Fruit fly (Drosophila melanogaster): ENCODE data around the gene CG3868.

Gene CG3868

dm6 chr3L:14451534-14451933 lies 49.0 kb upstream of the CG3868 start (continued):
- no peak for TF ChIP-seq lbe (GFP tag; optimal IDR thresholded peaks at IDR 0.05)
- no peak for TF ChIP-seq CG17802 (tag; optimal IDR thresholded peaks at IDR 0.05)
- no peak for TF ChIP-seq CG1024 (GFP tag; IDR thresholded peaks at IDR 0.05)
- TF ChIP-seq NK7.1 (GFP tag; optimal IDR thresholded peaks at IDR 0.05) = no peak
- no peak for TF ChIP-seq ase (GFP tag; IDR thresholded peaks at IDR 0.05)
- TF ChIP-seq nerfin-1 (tag; optimal IDR thresholded peaks at IDR 0.05) = no peak
- no peak for TF ChIP-seq CG8089 (GFP tag; optimal IDR thresholded peaks at IDR 0.05)
- no peak; the same call in 1 of the 3 replicates for TF ChIP-seq B-H1 (GFP tag; IDR thresholded peaks at IDR 0.05)
- TF ChIP-seq pita (GFP tag; optimal IDR thresholded peaks at IDR 0.05) = no peak
- TF ChIP-seq CG3281 (GFP tag; optimal IDR thresholded peaks at IDR 0.05) = no peak
- TF ChIP-seq CG17385 (GFP tag; optimal IDR thresholded peaks at IDR 0.05) = no peak
- TF ChIP-seq h (optimal IDR thresholded peaks at IDR 0.05) = no peak
- TF ChIP-seq Deaf1 (tag; optimal IDR thresholded peaks at IDR 0.05) = no peak
- TF ChIP-seq Lhr (GFP tag; optimal IDR thresholded peaks at IDR 0.05) = no peak
- TF ChIP-seq CG9609 (GFP tag; optimal IDR thresholded peaks at IDR 0.05) = no peak
- TF ChIP-seq tna (GFP tag; IDR thresholded peaks at IDR 0.05; ENCODE audit: partially characterized antibody) = no peak
- TF ChIP-seq CG14710 (tag; optimal IDR thresholded peaks at IDR 0.05) = peak; percentile 7
- TF ChIP-seq CG5180 (GFP tag; optimal IDR thresholded peaks at IDR 0.05) = no peak
- peak; percentile 47; the same call in 1 of the 2 replicates for TF ChIP-seq Rx (GFP tag; IDR thresholded peaks at IDR 0.05)
- no peak for TF ChIP-seq peb (GFP tag; IDR thresholded peaks at IDR 0.05)
- no peak for TF ChIP-seq stwl (tag; optimal IDR thresholded peaks at IDR 0.05)
- no peak for TF ChIP-seq CG6654 (GFP tag; optimal IDR thresholded peaks at IDR 0.05)
- no peak for TF ChIP-seq Atf3 (GFP tag; optimal IDR thresholded peaks at IDR 0.05)
- TF ChIP-seq CG2202 (tag; optimal IDR thresholded peaks at IDR 0.05) = no peak
- peak; percentile 10 for TF ChIP-seq CG10209 (GFP tag; optimal IDR thresholded peaks at IDR 0.05)
- TF ChIP-seq jumu (GFP tag; optimal IDR thresholded peaks at IDR 0.05) = no peak
- no peak for TF ChIP-seq grn (GFP tag; optimal IDR thresholded peaks at IDR 0.05)
- no peak for TF ChIP-seq Dfd (GFP tag; optimal IDR thresholded peaks at IDR 0.05)
- TF ChIP-seq ranshi (GFP tag; IDR thresholded peaks at IDR 0.05) = no peak
- no peak for TF ChIP-seq ken (GFP tag; IDR thresholded peaks at IDR 0.05)
- no peak for TF ChIP-seq CG11085 (GFP tag; IDR thresholded peaks at IDR 0.05)
- TF ChIP-seq CG10366 (GFP tag; IDR thresholded peaks at IDR 0.05) = no peak
- no peak for TF ChIP-seq schlank (tag; optimal IDR thresholded peaks at IDR 0.05)
- TF ChIP-seq Pdp1 (GFP tag; optimal IDR thresholded peaks at IDR 0.05) = no peak
- 0 out of 2 replicates have a peak, but pooled peaks have one; percentile 35 for TF ChIP-seq ttk (GFP tag; IDR thresholded peaks at IDR 0.05)
- TF ChIP-seq CG18764 (GFP tag; optimal IDR thresholded peaks at IDR 0.05) = no peak
- peak; percentile 56; the same call in 1 of the 3 replicates for TF ChIP-seq H15 (GFP tag; IDR thresholded peaks at IDR 0.05)
- no peak for TF ChIP-seq slou (GFP tag; optimal IDR thresholded peaks at IDR 0.05)
- no peak for TF ChIP-seq CkIIα-i1 (GFP tag; IDR thresholded peaks at IDR 0.05)
- TF ChIP-seq chif (GFP tag; optimal IDR thresholded peaks at IDR 0.05) = peak in 1 of 2 experiments; percentile 45
- no peak for TF ChIP-seq Stat92E (GFP tag; optimal IDR thresholded peaks at IDR 0.05)
- no peak for TF ChIP-seq fru (optimal IDR thresholded peaks at IDR 0.05)
- TF ChIP-seq pho (GFP tag; optimal IDR thresholded peaks at IDR 0.05) = no peak
- TF ChIP-seq Bgb (GFP tag; IDR thresholded peaks at IDR 0.05; ENCODE audit: partially characterized antibody) = no peak
- TF ChIP-seq CG8290 (GFP tag; optimal IDR thresholded peaks at IDR 0.05) = no peak
- no peak for TF ChIP-seq CG8290 (tag; optimal IDR thresholded peaks at IDR 0.05)
- no peak for TF ChIP-seq ATbp (GFP tag; optimal IDR thresholded peaks at IDR 0.05)
- TF ChIP-seq gem (tag; optimal IDR thresholded peaks at IDR 0.05) = peak; percentile 50
- no peak for TF ChIP-seq Abd-B (GFP tag; optimal IDR thresholded peaks at IDR 0.05)
- TF ChIP-seq oc (tag; optimal IDR thresholded peaks at IDR 0.05) = no peak
- TF ChIP-seq CG10321 (GFP tag; IDR thresholded peaks at IDR 0.05) = no peak
- 0 out of 3 replicates have a peak, but pooled peaks have one; percentile 37 for TF ChIP-seq CG34422 (GFP tag; IDR thresholded peaks at IDR 0.05)
